Worm (Caenorhabditis elegans) whole organism, midembryonic: ENCODE results near the gene gpn-1.

ENCODE experiments used
- T22C8.4 ChIP-seq: fragments of 200-800 bp; sonication (Bioruptor generic); IDR thresholded peaks from 2 replicates; pipeline ENCODE4 v1.3.6; 2022; ENCODE audit warnings: missing genetic modification characterization, missing compliant biosample characterization
- cog-1 ChIP-seq: sonication (generic microtip); optimal IDR thresholded peaks from 2 replicates; lab custom pipeline; 2016; ENCODE audit warnings: missing genetic modification characterization, missing compliant biosample characterization
- flt-1 ChIP-seq: fragments of 200-800 bp; sonication (Bioruptor generic); IDR thresholded peaks from 2 replicates; pipeline ENCODE4 v1.3.6; 2022; ENCODE audit warnings: missing genetic modification characterization, missing compliant biosample characterization
- klf-2 ChIP-seq: fragments of 200-800 bp; sonication (Bioruptor generic); conservative IDR thresholded peaks from 2 replicates; pipeline ENCODE4 v1.3.6; 2022; ENCODE audit warnings: missing genetic modification reagents, missing genetic modification characterization, missing compliant biosample characterization
- med-1 ChIP-seq: sonication (generic microtip); optimal IDR thresholded peaks from 2 replicates; lab custom pipeline; 2017; ENCODE audit warnings: missing genetic modification characterization, mild to moderate bottlenecking, missing compliant biosample characterization, antibody characterized with exemption, missing genetic modification reagents; ENCODE audit not compliant: insufficient read depth
- ref-1 ChIP-seq: fragments of 200-800 bp; sonication (Bioruptor generic); conservative IDR thresholded peaks from 2 replicates; pipeline ENCODE4 v1.3.6; 2022; ENCODE audit warnings: missing genetic modification reagents, missing genetic modification characterization, missing compliant biosample characterization
- tab-1 ChIP-seq: fragments of 200-800 bp; sonication (Bioruptor generic); IDR thresholded peaks from 2 replicates; pipeline ENCODE4 v1.3.6; 2022; ENCODE audit warnings: missing genetic modification characterization, missing compliant biosample characterization
- ztf-23 ChIP-seq: fragments of 200-800 bp; sonication (Bioruptor generic); IDR thresholded peaks from 2 replicates; pipeline ENCODE4 v1.3.6; 2022; ENCODE audit warnings: missing genetic modification reagents, missing genetic modification characterization, missing compliant biosample characterization
- ztf-29 ChIP-seq: fragments of 200-800 bp; sonication (Bioruptor generic); IDR thresholded peaks from 2 replicates; pipeline ENCODE4 v1.3.6; 2022; ENCODE audit warnings: missing genetic modification reagents, missing genetic modification characterization, missing compliant biosample characterization

DNA sequence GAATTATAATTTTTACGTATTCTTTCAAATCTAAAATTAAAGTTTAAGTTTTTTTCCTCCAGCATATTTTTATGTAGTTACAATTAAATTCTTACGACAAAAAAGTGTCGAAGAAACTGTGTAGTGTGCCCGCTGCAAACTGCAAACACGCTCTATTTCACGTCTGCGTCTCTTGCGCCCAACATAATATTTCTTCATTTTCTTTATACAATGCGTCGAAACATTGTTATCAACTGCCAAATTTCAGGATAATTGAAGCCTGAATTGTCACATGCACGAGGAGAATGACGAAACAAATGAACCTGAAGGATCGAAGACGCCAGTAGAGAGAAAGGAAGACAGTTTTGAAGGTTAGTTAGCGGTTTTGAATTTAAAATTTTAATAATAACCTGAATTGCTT lies 7.8 kb downstream of the gpn-1 start, which contains the start of gene C03H12.1:
- no peak for TF ChIP-seq flt-1 (GFP tag; lab: Robert Waterston, UW)
- TF ChIP-seq med-1 (GFP tag; lab: Kevin White, UChicago) = no peak
- no peak for TF ChIP-seq ref-1 (GFP tag; lab: Robert Waterston, UW)
- TF ChIP-seq tab-1 (GFP tag; lab: Robert Waterston, UW) = no peak
- no peak for TF ChIP-seq ztf-29 (GFP tag; lab: Robert Waterston, UW)
- no peak for TF ChIP-seq cog-1 (tag; lab: Kevin White, UChicago)
- no peak for TF ChIP-seq T22C8.4
- no peak for TF ChIP-seq ztf-23 (GFP tag; lab: Robert Waterston, UW)
- TF ChIP-seq klf-2 (GFP tag; lab: Robert Waterston, UW) = no peak
